Fruit fly (Drosophila melanogaster) whole organism, wandering third instar larva: ENCODE data around the gene RpLP0.

Experiments used
- CG9705 ChIP-seq: fragments of 200-800 bp; sonication (Bioruptor generic); optimal IDR thresholded peaks from 2 replicates; lab custom pipeline; 2018; ENCODE audit warnings: missing biosample characterization, mild to moderate bottlenecking, missing genetic modification characterization
- Dif ChIP-seq: fragments of 200-275, 200-300 bp; sonication (Bioruptor generic); optimal IDR thresholded peaks from 2 replicates; lab custom pipeline; 2018; ENCODE audit warnings: missing biosample characterization, missing genetic modification characterization; ENCODE audit not compliant: partially characterized antibody
- Hr78 ChIP-seq: fragments of >200 bp; optimal IDR thresholded peaks from 2 replicates; lab custom pipeline; 2017; ENCODE audit warnings: missing biosample characterization, missing genetic modification characterization
- Myc ChIP-seq: fragments of >200 bp; optimal IDR thresholded peaks from 2 replicates; lab custom pipeline; 2017
- Sp1 ChIP-seq: fragments of 200-800 bp; sonication (Bioruptor generic); optimal IDR thresholded peaks from 3 replicates; lab custom pipeline; 2019; ENCODE audit warnings: missing biosample characterization, mild to moderate bottlenecking, missing genetic modification characterization, moderate library complexity
- brk ChIP-seq: fragments of 200-800 bp; sonication (Bioruptor generic); optimal IDR thresholded peaks from 2 replicates; lab custom pipeline; 2016; ENCODE audit warnings: missing biosample characterization, mild to moderate bottlenecking, missing genetic modification characterization
- ey ChIP-seq: fragments of 200-800 bp; sonication (Bioruptor generic); optimal IDR thresholded peaks from 2 replicates; lab custom pipeline; 2016; ENCODE audit warnings: missing biosample characterization, missing genetic modification characterization
- fru ChIP-seq: fragments of 200-800 bp; sonication (Bioruptor generic); optimal IDR thresholded peaks from 3 replicates; lab custom pipeline; 2016; ENCODE audit warnings: missing biosample characterization, mild to moderate bottlenecking, missing genetic modification characterization
- h ChIP-seq: fragments of 200-800 bp; sonication (Bioruptor generic); optimal IDR thresholded peaks from 3 replicates; lab custom pipeline; 2016; ENCODE audit warnings: missing biosample characterization, mild to moderate bottlenecking, missing genetic modification characterization
- lola ChIP-seq: fragments of >200 bp; optimal IDR thresholded peaks from 2 replicates; lab custom pipeline; 2017; ENCODE audit warnings: missing biosample characterization, missing genetic modification characterization
- pan ChIP-seq: fragments of >200 bp; optimal IDR thresholded peaks from 2 replicates; lab custom pipeline; 2017
- psq ChIP-seq: fragments of 200-800 bp; sonication (Bioruptor generic); optimal IDR thresholded peaks from 3 replicates; lab custom pipeline; 2017; ENCODE audit warnings: missing biosample characterization, mild to moderate bottlenecking, missing genetic modification characterization, moderate library complexity
- sage ChIP-seq: fragments of 200-800 bp; sonication (Bioruptor generic); optimal IDR thresholded peaks from 2 replicates; lab custom pipeline; 2016; ENCODE audit warnings: missing biosample characterization, mild to moderate bottlenecking, missing genetic modification characterization
- usp ChIP-seq: fragments of >200 bp; optimal IDR thresholded peaks from 2 replicates; lab custom pipeline; 2017; ENCODE audit warnings: missing biosample characterization, missing genetic modification characterization

DNA sequence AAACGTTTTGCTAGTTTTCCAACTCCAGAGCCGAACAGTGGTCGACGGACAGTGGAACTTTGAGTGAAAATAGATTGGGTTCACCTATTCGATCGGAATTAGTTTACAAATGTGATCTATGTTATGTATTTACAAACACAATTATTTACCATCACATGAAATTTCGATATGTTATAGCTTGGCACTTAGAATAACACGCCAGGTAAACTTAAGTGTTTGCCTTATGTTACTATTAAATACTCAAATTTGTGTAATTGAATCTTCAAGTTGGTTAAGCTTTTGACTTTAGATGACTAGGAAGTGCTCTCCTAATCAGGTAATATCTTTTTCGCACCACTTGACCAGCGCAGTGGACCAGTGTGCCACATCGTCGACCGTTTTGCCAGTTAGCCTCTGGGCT is 15.7 kb downstream of the RpLP0 start:
- no peak for TF ChIP-seq brk (GFP tag; lab: Kevin White, UChicago)
- TF ChIP-seq Sp1 (GFP tag; lab: Kevin White, UChicago), result no peak
- no peak for TF ChIP-seq pan (lab: Kevin White, UChicago)
- TF ChIP-seq CG9705 (GFP tag; lab: Kevin White, UChicago), result no peak
- TF ChIP-seq fru (GFP tag; lab: Kevin White, UChicago), result no peak
- TF ChIP-seq h, result no peak
- no peak for TF ChIP-seq Dif (GFP tag; lab: Kevin White, UChicago)
- no peak for TF ChIP-seq Myc (lab: Kevin White, UChicago)
- no peak for TF ChIP-seq lola (GFP tag; lab: Kevin White, UChicago)
- no peak for TF ChIP-seq Hr78 (GFP tag; lab: Kevin White, UChicago)
- no peak for TF ChIP-seq psq (GFP tag; lab: Kevin White, UChicago)
- no peak for TF ChIP-seq usp (GFP tag; lab: Kevin White, UChicago)
- no peak for TF ChIP-seq sage (GFP tag; lab: Kevin White, UChicago)
- TF ChIP-seq ey (GFP tag; lab: Kevin White, UChicago), result no peak
